Worm (Caenorhabditis elegans): Measurements from ENCODE around the gene srb-16.

srb-16 gene

DNA sequence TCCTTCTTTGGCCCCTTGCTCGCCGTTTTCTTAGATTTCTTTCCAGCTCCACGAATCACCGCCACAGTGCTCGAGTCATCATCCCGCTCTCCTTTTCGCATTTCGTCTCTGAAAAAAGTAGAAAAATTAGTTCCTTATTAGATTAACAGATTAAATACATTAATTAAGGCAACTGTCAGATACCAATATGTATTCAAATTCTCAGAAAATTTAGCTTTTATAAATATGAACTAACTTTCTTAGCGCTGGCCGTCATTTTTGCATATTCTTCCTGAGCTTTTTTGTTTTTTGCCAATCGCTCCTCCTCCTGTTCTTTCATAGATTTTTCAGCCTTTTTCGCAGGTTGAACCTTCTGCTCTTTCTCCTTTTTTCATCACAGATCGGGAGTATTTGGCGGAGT, 51.1 kb downstream of the srb-16 start, which contains the start of gene C04G6.6:
Gene C04G6.6, minus strand, starts transcription at position 101 of the 400 bp plus-strand sequence.
- TF ChIP-seq W03F9.2 (tag; optimal IDR thresholded peaks at IDR 0.05) (no peak), dao-5 (tag; optimal IDR thresholded peaks at IDR 0.05) (no peak), him-1 (tag; optimal IDR thresholded peaks at IDR 0.05) (no peak)

- no peak for TF ChIP-seq W03F9.2 (tag; optimal IDR thresholded peaks at IDR 0.05)
- no peak for TF ChIP-seq dao-5 (tag; optimal IDR thresholded peaks at IDR 0.05)
- TF ChIP-seq him-1 (tag; optimal IDR thresholded peaks at IDR 0.05), result no peak
Observed at ce11 chrII:5099034-5099433, 51.7 kb downstream of the srb-16 start.

Data from whole organism, L4/young adult.